Fruit fly (Drosophila melanogaster) whole organism, adult: ENCODE data around the gene Kmn2.

ENCODE experiments used
- CG11617 ChIP-seq: fragments of 200-800 bp; sonication (Bioruptor generic); optimal IDR thresholded peaks from 2 replicates; lab custom pipeline; 2017; ENCODE audit warnings: mild to moderate bottlenecking, missing biosample characterization, missing genetic modification reagents, missing genetic modification characterization
- CG33017 ChIP-seq: fragments of 200-800 bp; sonication (Bioruptor generic); optimal IDR thresholded peaks from 2 replicates; lab custom pipeline; 2018; ENCODE audit warnings: missing biosample characterization, mild to moderate bottlenecking, missing genetic modification characterization, moderate library complexity
- Mnt ChIP-seq: fragments of 200-800 bp; sonication (Bioruptor generic); optimal IDR thresholded peaks from 2 replicates; lab custom pipeline; 2016; ENCODE audit warnings: missing biosample characterization, mild to moderate bottlenecking, missing genetic modification characterization
- cic ChIP-seq: fragments of 200-800 bp; sonication (Bioruptor generic); optimal IDR thresholded peaks from 2 replicates; lab custom pipeline; 2017; ENCODE audit warnings: missing biosample characterization, mild to moderate bottlenecking, missing genetic modification characterization, moderate library complexity
- kay ChIP-seq: fragments of 200-800 bp; sonication (Bioruptor generic); peaks from one replicate; lab custom pipeline; 2016; ENCODE audit warnings: missing biosample characterization, missing genetic modification characterization, borderline replicate concordance
- ovo ChIP-seq: fragments of 200-800 bp; sonication (Bioruptor generic); optimal IDR thresholded peaks from 2 replicates; lab custom pipeline; 2016; ENCODE audit warnings: missing biosample characterization, missing genetic modification characterization

dm6 chr3R:8037896-8038295, 36.8 kb upstream of the Kmn2 start:
- TF ChIP-seq cic (GFP tag; lab: Kevin White, UChicago): no peak
- no peak for TF ChIP-seq CG11617
- no peak for TF ChIP-seq ovo
- TF ChIP-seq CG33017: no peak
- TF ChIP-seq kay (GFP tag; lab: Kevin White, UChicago): no peak
- TF ChIP-seq Mnt (GFP tag; lab: Kevin White, UChicago): no peak
